Fruit fly (Drosophila melanogaster): ENCODE results near the gene kri.

kri gene

DNA sequence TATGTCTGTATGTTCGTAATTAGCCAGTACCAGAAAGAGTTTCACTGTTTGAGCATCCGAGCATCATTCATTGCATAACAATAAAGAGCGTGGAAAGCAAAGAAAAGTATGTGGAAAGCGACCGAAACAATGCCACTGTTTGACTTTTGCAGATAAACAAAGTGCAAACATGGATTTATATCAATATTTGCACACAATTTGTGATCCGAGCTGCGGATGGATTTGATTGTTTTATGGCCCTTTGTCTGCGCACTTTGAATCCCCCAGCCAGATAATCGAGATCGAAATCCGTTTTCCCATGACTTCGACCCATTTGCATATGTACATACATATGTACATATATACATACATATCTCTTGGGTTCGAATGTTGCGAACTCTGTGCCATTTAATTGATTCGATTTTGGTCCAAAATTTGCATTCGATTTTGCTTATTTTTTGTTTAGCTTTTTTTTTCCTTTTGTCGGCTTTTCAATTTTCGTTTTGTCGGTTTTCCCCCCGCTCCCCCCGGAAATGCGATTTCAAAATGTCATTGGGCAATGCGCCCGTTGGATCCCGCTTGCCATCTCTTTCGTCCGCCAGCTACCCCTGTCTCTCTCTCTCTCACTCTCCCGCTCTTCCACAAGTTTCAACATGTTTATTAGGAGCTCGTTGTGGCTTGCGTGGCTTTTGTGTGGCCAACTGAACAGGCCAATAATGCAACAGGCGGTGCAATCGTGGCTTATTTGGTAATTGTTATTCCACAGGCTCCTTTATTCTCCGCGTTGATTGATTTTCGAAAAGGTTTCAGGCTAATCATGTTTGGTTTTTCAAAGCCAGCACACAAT is 25.3 kb upstream of the kri start:
- TF ChIP-seq insv (optimal IDR thresholded peaks at IDR 0.05) (no peak), psq (optimal IDR thresholded peaks at IDR 0.05) (no peak), Myc (optimal IDR thresholded peaks at IDR 0.05) (no peak), h (optimal IDR thresholded peaks at IDR 0.05) (no peak), Sin3A (optimal IDR thresholded peaks at IDR 0.05) (no peak), ttk (optimal IDR thresholded peaks at IDR 0.05) (no peak)

DNA sequence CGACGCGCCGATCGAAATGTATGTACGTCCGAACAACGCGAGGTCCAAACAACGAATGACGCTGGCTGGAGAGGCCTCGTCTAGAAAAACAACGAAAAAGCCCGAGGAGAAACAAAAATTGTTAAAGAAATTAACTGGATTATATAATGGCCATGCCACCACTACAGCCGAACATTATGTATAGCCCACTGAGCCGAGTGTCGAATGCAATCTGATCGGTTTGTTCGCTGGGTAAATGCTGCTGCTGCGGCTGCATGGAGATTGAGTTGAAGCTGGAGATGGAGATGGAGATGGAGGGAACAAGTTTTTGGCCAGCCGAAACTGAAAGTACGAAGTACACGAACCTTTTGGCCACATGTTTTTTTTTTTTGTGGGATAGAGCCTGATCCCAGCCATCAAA is 24.2 kb upstream of the kri start, which contains the start of gene Cralbp:
Cralbp (minus strand) TSS at position 115 of the 400 bp plus-strand sequence.
- no peak for TF ChIP-seq insv (optimal IDR thresholded peaks at IDR 0.05)
- no peak for TF ChIP-seq Sin3A (optimal IDR thresholded peaks at IDR 0.05)
- no peak for TF ChIP-seq Myc (optimal IDR thresholded peaks at IDR 0.05)
- no peak for TF ChIP-seq h (optimal IDR thresholded peaks at IDR 0.05)
- TF ChIP-seq ttk (optimal IDR thresholded peaks at IDR 0.05), result no peak
- no peak for TF ChIP-seq psq (optimal IDR thresholded peaks at IDR 0.05)

DNA sequence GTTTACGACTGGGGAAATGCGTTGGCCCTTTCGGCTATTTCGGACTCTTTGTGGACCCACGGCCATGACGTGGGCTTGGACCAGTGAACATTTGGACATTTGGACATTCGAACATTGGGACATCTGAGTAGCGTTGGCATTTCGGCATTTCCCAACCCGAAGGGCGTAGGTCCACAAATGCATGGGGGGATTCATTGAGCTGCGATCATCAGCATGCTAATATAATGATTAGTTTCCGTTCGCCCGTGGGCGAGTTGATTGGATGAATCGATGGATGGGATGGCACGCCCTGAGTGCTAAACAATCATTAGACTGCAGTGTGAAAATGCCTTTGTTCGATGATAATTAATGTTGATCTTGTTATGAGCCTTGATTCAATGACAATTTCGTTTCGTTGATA is 23.3 kb upstream of the kri start:
- no peak for TF ChIP-seq Myc (optimal IDR thresholded peaks at IDR 0.05)
- no peak for TF ChIP-seq Sin3A (optimal IDR thresholded peaks at IDR 0.05)
- TF ChIP-seq psq (optimal IDR thresholded peaks at IDR 0.05), result no peak
- TF ChIP-seq ttk (optimal IDR thresholded peaks at IDR 0.05), result no peak
- no peak for TF ChIP-seq insv (optimal IDR thresholded peaks at IDR 0.05)
- TF ChIP-seq h (optimal IDR thresholded peaks at IDR 0.05), result no peak

DNA sequence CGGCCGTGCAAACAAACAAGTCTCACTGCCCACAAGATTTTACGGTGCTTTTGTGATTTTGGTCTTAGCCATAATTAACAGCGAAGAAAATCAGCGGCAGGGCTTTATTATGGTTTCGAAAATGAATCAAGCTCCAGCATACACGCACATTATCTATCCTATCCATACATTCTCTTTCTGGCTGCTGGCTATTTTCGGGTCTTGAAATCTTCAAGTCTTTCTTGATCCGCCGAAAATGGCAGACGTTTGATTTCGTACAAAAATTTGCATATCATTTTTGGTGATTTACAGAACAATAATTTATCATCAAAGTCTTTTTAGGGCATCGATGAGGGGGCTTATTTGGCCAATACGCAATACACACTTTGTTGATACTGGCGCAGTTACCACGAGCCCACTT is 21.9 kb upstream of the kri start:
- no peak for TF ChIP-seq psq (optimal IDR thresholded peaks at IDR 0.05)
- no peak for TF ChIP-seq h (optimal IDR thresholded peaks at IDR 0.05)
- no peak for TF ChIP-seq insv (optimal IDR thresholded peaks at IDR 0.05)
- TF ChIP-seq ttk (optimal IDR thresholded peaks at IDR 0.05), result no peak
- TF ChIP-seq Myc (optimal IDR thresholded peaks at IDR 0.05), result no peak
- TF ChIP-seq Sin3A (optimal IDR thresholded peaks at IDR 0.05), result no peak

DNA sequence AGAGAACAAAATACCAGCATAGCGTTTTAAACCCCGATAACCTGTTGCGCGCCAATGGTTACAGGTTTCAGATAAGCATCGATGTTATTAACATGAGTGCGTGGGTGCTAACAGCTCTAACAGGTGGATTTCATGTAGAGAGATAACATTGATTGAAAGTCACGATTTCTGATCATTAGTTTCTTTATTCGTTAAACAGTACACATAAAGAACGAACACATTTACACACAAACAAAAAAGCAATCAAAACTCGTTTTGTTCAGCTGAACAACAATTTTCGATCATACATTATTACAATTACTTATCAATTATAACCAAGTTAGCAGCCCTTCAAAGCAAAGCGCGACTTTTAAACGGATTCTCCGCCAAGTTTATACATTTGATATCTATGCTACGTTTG is 21.1 kb upstream of the kri start:
- TF ChIP-seq Myc (optimal IDR thresholded peaks at IDR 0.05), result no peak
- no peak for TF ChIP-seq insv (optimal IDR thresholded peaks at IDR 0.05)
- no peak for TF ChIP-seq h (optimal IDR thresholded peaks at IDR 0.05)
- TF ChIP-seq Sin3A (optimal IDR thresholded peaks at IDR 0.05), result no peak
- TF ChIP-seq psq (optimal IDR thresholded peaks at IDR 0.05), result no peak
- no peak for TF ChIP-seq ttk (optimal IDR thresholded peaks at IDR 0.05)

DNA sequence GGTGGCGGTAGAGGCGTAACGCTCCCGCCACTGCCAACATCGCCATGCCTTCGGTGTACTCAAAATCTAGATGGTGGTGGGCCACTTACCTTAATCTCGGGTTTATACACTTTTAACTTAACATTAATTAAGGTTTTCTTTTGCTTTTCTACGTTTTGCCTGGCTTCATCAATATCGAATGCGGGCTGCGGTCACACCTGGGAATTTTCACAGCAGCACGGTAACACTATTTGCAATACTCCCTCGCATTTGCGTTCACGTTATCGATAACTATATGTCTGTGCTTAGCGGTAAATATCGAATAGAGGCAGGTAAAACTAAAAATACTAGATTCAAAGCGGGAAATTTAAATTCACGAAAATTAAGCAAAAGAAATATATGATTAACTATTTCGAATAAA is 16.8 kb upstream of the kri start, which contains the start of gene Bre1:
Bre1 (minus strand) TSS at position 226 of the 400 bp plus-strand sequence.
- TF ChIP-seq ttk (optimal IDR thresholded peaks at IDR 0.05), result no peak
- no peak for TF ChIP-seq insv (optimal IDR thresholded peaks at IDR 0.05)
- TF ChIP-seq Sin3A (optimal IDR thresholded peaks at IDR 0.05), result no peak

DNA sequence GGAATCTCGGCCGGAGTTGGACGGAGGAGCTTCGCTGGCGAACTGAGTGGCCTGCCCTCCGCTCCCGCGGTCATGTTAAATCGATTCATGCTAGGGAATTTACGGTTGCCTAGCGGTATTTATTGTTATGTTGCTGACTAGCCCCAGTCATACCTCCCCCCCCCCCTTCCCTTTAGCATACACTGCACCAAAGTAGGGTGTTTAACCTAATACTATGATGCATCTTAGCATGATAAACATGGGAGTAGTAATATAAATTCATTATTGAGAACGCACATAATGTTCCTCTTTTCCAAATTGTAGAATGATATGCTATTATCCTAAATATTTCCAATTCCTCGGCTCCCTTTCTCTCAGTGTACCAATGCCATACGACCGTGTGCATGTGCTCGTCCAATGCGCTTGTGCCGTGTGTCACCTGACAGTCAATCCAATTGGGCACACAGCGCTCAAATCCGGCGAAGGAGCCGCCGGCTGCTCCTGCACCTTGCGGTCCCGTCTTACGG is 14.2 kb upstream of the kri start, which contains the start of gene Tektin-C:
Tektin-C (minus strand) TSS at position 51 of the 506 bp plus-strand sequence.
- no peak for TF ChIP-seq insv (optimal IDR thresholded peaks at IDR 0.05)
- TF ChIP-seq h (optimal IDR thresholded peaks at IDR 0.05), result no peak
- TF ChIP-seq Myc (optimal IDR thresholded peaks at IDR 0.05), result no peak
- no peak for TF ChIP-seq ttk (optimal IDR thresholded peaks at IDR 0.05)
- no peak for TF ChIP-seq psq (optimal IDR thresholded peaks at IDR 0.05)
- no peak for TF ChIP-seq Sin3A (optimal IDR thresholded peaks at IDR 0.05)

DNA sequence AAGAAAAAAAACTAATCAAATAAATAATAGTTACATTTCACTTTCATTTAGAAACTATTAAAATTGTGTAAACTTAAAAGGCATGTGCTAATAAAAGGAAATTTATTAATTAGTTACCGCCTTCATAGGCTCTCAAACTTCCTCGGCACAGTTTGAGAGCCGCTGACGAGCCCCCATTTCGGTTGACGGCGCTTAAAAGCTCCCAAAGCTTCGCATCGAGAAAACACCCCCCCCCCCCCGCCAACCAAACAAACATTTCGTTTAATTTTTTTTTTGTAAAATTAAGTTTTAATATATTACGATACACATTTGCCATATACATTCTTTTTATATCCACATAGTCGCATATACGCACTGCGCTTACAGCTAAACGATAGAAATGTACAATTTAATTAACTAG is 13.5 kb upstream of the kri start:
- no peak for TF ChIP-seq Myc (optimal IDR thresholded peaks at IDR 0.05)
- no peak for TF ChIP-seq h (optimal IDR thresholded peaks at IDR 0.05)
- TF ChIP-seq insv (optimal IDR thresholded peaks at IDR 0.05), result no peak
- no peak for TF ChIP-seq ttk (optimal IDR thresholded peaks at IDR 0.05)
- no peak for TF ChIP-seq psq (optimal IDR thresholded peaks at IDR 0.05)
- no peak for TF ChIP-seq Sin3A (optimal IDR thresholded peaks at IDR 0.05)

DNA sequence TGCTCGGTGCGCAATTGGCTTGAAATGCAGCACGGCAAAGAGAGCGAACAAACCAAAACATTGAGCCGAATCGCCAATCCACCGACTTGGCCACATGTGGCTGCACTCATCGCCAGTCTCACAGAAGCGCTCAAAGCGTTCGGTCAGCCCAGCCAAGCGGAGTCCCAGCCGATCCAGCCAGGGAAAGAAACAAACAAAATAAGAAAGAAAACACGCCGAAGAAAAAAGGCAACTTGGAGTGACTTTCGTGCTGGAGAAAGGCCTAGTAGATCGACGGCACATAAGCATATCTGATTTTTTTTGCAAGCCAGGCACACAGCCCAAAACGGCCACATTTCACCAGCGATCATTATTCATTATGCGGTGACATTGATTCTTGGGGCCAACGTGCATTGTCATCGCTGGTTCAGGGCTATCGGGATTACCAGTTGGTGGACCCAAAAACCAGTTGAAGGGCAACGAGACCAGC is 8.7 kb upstream of the kri start:
- TF ChIP-seq insv (optimal IDR thresholded peaks at IDR 0.05) (no peak), h (optimal IDR thresholded peaks at IDR 0.05) (no peak), ttk (optimal IDR thresholded peaks at IDR 0.05) (no peak), Sin3A (optimal IDR thresholded peaks at IDR 0.05) (no peak)

DNA sequence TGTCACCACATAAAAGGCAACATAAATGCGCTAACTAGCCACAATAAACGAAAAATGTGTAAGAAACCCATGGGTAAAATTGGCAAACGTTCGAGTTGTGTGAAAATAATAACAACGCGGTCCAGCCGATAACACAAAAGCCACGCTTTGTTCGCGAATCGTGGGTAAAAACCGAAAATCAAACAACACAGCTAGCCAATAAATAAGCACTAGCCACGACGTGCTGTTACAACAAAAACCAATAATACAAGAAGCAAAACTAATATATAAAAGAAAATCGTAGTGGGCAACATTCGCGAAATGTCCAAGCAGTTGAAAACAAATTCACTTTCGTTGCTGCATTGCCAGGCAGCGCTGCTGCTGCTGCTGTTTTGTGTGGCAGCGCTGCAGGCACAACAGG is 8.0 kb upstream of the kri start, which contains the start of gene CG42272:
CG42272 (plus strand) TSS at position 301 of the 400 bp plus-strand sequence.
- TF ChIP-seq psq (optimal IDR thresholded peaks at IDR 0.05), result no peak
- no peak for TF ChIP-seq insv (optimal IDR thresholded peaks at IDR 0.05)
- no peak for TF ChIP-seq h (optimal IDR thresholded peaks at IDR 0.05)
- no peak for TF ChIP-seq Sin3A (optimal IDR thresholded peaks at IDR 0.05)
- TF ChIP-seq Myc (optimal IDR thresholded peaks at IDR 0.05), result no peak
- TF ChIP-seq ttk (optimal IDR thresholded peaks at IDR 0.05), result no peak

DNA sequence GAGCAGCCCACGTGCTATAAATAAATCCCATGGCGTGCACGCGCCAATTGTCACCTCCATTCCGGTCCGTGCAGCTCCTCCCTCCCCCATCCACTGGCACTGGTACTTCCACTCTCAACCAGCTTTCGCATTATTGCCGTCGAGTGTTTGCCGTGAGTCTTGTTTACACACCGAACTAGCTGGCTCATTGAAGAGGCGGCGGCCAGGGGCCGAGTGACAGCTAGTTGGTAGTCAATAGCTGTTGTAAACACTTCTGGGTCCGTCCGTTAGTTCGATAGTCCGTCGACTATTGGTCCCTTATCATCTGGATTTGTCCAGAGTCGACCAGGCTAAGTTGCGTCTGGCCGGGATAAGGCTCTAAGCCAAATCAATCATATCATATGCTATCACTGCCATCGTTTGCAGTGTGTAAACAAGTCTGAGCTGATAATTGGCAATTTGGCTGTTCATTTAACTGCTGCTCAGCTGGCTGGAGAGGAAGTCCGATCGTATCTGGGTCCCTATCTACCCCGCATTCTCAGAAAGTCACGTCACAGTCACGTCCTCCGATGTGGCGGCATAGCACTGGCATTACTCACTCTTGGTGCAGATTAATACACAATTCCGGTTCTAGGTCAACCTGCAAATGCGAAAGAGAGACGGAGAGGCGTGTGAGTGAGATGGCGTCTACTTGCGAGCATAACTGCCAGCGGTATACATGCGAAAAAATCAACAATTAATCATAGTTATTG is 3.2 kb upstream of the kri start:
- TF ChIP-seq psq (optimal IDR thresholded peaks at IDR 0.05), result no peak
- no peak for TF ChIP-seq insv (optimal IDR thresholded peaks at IDR 0.05)
- TF ChIP-seq h (optimal IDR thresholded peaks at IDR 0.05), result no peak
- TF ChIP-seq Myc (optimal IDR thresholded peaks at IDR 0.05), result no peak
- TF ChIP-seq Sin3A (optimal IDR thresholded peaks at IDR 0.05), result no peak
- no peak for TF ChIP-seq ttk (optimal IDR thresholded peaks at IDR 0.05)

DNA sequence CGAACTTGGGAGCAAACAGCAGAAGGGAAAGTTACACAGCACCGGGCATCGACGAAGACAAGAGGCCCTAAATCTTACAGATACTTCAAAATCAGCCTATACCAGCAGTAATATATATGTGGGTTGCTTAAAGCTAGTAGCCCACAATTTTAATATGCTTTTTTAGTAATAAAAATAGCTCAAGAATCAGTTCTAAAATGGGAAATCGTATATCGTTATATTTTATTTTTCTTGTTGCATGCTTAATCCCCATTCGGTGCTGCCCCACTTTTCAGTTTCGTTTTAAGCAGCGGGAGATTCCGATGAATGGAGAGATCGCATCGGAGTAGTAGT is 2.7 kb upstream of the kri start:
- TF ChIP-seq ttk (optimal IDR thresholded peaks at IDR 0.05) (no peak), Myc (optimal IDR thresholded peaks at IDR 0.05) (no peak), h (optimal IDR thresholded peaks at IDR 0.05) (no peak), Sin3A (optimal IDR thresholded peaks at IDR 0.05) (no peak), insv (optimal IDR thresholded peaks at IDR 0.05) (no peak)
